Worm (Caenorhabditis elegans) whole organism, young adult: ENCODE results near the gene ZK617.26.

ENCODE experiments used
- B0261.1 ChIP-seq: sonication (generic microtip); optimal IDR thresholded peaks from 2 replicates; lab custom pipeline; 2016; ENCODE audit warnings: mild to moderate bottlenecking, missing genetic modification characterization, moderate library complexity, missing compliant biosample characterization
- B0336.3 ChIP-seq: fragments of 200-800 bp; sonication (Bioruptor generic); IDR thresholded peaks from 2 replicates; pipeline ENCODE4 v1.3.6; 2022; ENCODE audit warnings: missing genetic modification characterization, missing compliant biosample characterization
- F33H1.4 ChIP-seq: fragments of 200-800 bp; sonication (Bioruptor generic); IDR thresholded peaks from 2 replicates; pipeline ENCODE4 v1.3.6; 2022; ENCODE audit warnings: missing genetic modification reagents, missing genetic modification characterization, missing compliant biosample characterization
- F49E8.2 ChIP-seq: sonication (generic microtip); optimal IDR thresholded peaks from 3 replicates; lab custom pipeline; 2017; ENCODE audit warnings: missing genetic modification characterization, mild to moderate bottlenecking, missing compliant biosample characterization, antibody characterized with exemption, moderate library complexity; ENCODE audit not compliant: insufficient read depth
- F52B5.7 ChIP-seq: sonication (generic microtip); optimal IDR thresholded peaks from 2 replicates; lab custom pipeline; 2016; ENCODE audit warnings: mild to moderate bottlenecking, missing genetic modification characterization, missing compliant biosample characterization
- K11D2.4 ChIP-seq: fragments of 200-800 bp; sonication (Bioruptor generic); IDR thresholded peaks from 2 replicates; pipeline ENCODE4 v1.3.6; 2022; ENCODE audit warnings: missing genetic modification reagents, missing genetic modification characterization, missing compliant biosample characterization
- K12H6.12 ChIP-seq: fragments of 200-800 bp; sonication (Bioruptor generic); optimal IDR thresholded peaks from 2 replicates; lab custom pipeline; 2018; ENCODE audit warnings: mild to moderate bottlenecking, missing genetic modification characterization, missing compliant biosample characterization
- T26A5.8 ChIP-seq: sonication (generic microtip); optimal IDR thresholded peaks from 2 replicates; lab custom pipeline; 2016; ENCODE audit warnings: missing genetic modification characterization, missing compliant biosample characterization
- Y53F4B.3 ChIP-seq: fragments of 200-800 bp; sonication (Bioruptor generic); IDR thresholded peaks from 2 replicates; pipeline ENCODE4 v1.3.6; 2022; ENCODE audit warnings: missing genetic modification reagents, missing genetic modification characterization, missing compliant biosample characterization
- attf-3 ChIP-seq: fragments of 200-800 bp; sonication (Bioruptor generic); conservative IDR thresholded peaks from 2 replicates; pipeline ENCODE4 v1.3.6; 2022; ENCODE audit warnings: missing genetic modification reagents, missing genetic modification characterization, missing compliant biosample characterization
- attf-5 ChIP-seq: fragments of 200-800 bp; sonication (Bioruptor generic); optimal IDR thresholded peaks from 2 replicates; lab custom pipeline; 2018; ENCODE audit warnings: mild to moderate bottlenecking, missing genetic modification characterization, missing compliant biosample characterization
- cebp-2 ChIP-seq: fragments of 200-800 bp; sonication (Bioruptor generic); IDR thresholded peaks from 2 replicates; pipeline ENCODE4 v1.3.6; 2022; ENCODE audit warnings: missing genetic modification characterization, missing compliant biosample characterization
- ceh-91 ChIP-seq: fragments of 200-800 bp; sonication (Bioruptor generic); IDR thresholded peaks from 2 replicates; pipeline ENCODE4 v1.3.6; 2022; ENCODE audit warnings: missing genetic modification reagents, missing genetic modification characterization, missing compliant biosample characterization
- dox-1 ChIP-seq: fragments of 200-800 bp; sonication (Bioruptor generic); IDR thresholded peaks from 2 replicates; pipeline ENCODE4 v1.3.6; 2022; ENCODE audit warnings: missing genetic modification reagents, missing genetic modification characterization, missing compliant biosample characterization
- dpl-1 ChIP-seq: fragments of 150-350 bp; optimal IDR thresholded peaks from 2 replicates; lab custom pipeline; 2014; ENCODE audit warnings: missing biosample characterization, missing genetic modification reagents, missing genetic modification characterization
- efl-1 ChIP-seq: fragments of 150-350 bp; optimal IDR thresholded peaks from 2 replicates; lab custom pipeline; 2014; ENCODE audit warnings: missing biosample characterization, missing genetic modification reagents, missing genetic modification characterization
- egl-18 ChIP-seq: fragments of 200-800 bp; sonication (Bioruptor generic); IDR thresholded peaks from 2 replicates; pipeline ENCODE4 v1.3.6; 2022; ENCODE audit warnings: missing genetic modification reagents, missing genetic modification characterization, missing compliant biosample characterization
- ekl-4 ChIP-seq: fragments of 200-800 bp; sonication (Bioruptor generic); IDR thresholded peaks from 2 replicates; pipeline ENCODE4 v1.3.6; 2022; ENCODE audit warnings: missing genetic modification reagents, missing genetic modification characterization, missing compliant biosample characterization
- gei-17 ChIP-seq: fragments of 200-800 bp; sonication (Bioruptor generic); optimal IDR thresholded peaks from 2 replicates; lab custom pipeline; 2018; ENCODE audit warnings: mild to moderate bottlenecking, missing genetic modification characterization, missing compliant biosample characterization
- hmg-1.2 ChIP-seq: fragments of 200-800 bp; sonication (Bioruptor generic); IDR thresholded peaks from 2 replicates; pipeline ENCODE4 v1.3.6; 2022; ENCODE audit warnings: missing genetic modification reagents, missing genetic modification characterization, missing compliant biosample characterization
- lin-26 ChIP-seq: fragments of 200-800 bp; sonication (Bioruptor generic); IDR thresholded peaks from 2 replicates; pipeline ENCODE4 v1.3.6; 2022; ENCODE audit warnings: missing genetic modification reagents, missing genetic modification characterization, missing compliant biosample characterization
- lsl-1 ChIP-seq: fragments of 200-800 bp; sonication (Bioruptor generic); optimal IDR thresholded peaks from 2 replicates; lab custom pipeline; 2018; ENCODE audit warnings: mild to moderate bottlenecking, missing genetic modification characterization, moderate library complexity, missing compliant biosample characterization
- madf-6 ChIP-seq: fragments of 200-800 bp; sonication (Bioruptor generic); IDR thresholded peaks from 2 replicates; pipeline ENCODE4 v1.3.6; 2022; ENCODE audit warnings: missing genetic modification reagents, missing genetic modification characterization, missing compliant biosample characterization
- madf-8 ChIP-seq: fragments of 200-800 bp; sonication (Bioruptor generic); conservative IDR thresholded peaks from 2 replicates; pipeline ENCODE4 v1.3.6; 2022; ENCODE audit warnings: missing genetic modification reagents, missing genetic modification characterization, missing compliant biosample characterization
- mxl-1 ChIP-seq: sonication (generic microtip); optimal IDR thresholded peaks from 2 replicates; lab custom pipeline; 2016; ENCODE audit warnings: missing genetic modification characterization, missing compliant biosample characterization
- nhr-120 ChIP-seq: fragments of 200-800 bp; sonication (Bioruptor generic); IDR thresholded peaks from 2 replicates; pipeline ENCODE4 v1.3.6; 2022; ENCODE audit warnings: missing genetic modification characterization, missing compliant biosample characterization
- pha-4 ChIP-seq: fragments of 150-350 bp; sonication (generic microtip); optimal IDR thresholded peaks from 2 replicates; lab custom pipeline; 2014; ENCODE audit warnings: missing biosample characterization, missing genetic modification reagents, missing genetic modification characterization
- rcor-1 ChIP-seq: fragments of 200-800 bp; sonication (Bioruptor generic); IDR thresholded peaks from 2 replicates; pipeline ENCODE4 v1.3.6; 2022; ENCODE audit warnings: missing genetic modification reagents, missing genetic modification characterization, missing compliant biosample characterization
- snpc-1.1 ChIP-seq: sonication (generic microtip); optimal IDR thresholded peaks from 2 replicates; lab custom pipeline; 2017; ENCODE audit warnings: missing genetic modification characterization, mild to moderate bottlenecking, missing compliant biosample characterization, antibody characterized with exemption, moderate library complexity, missing genotype, missing genetic modification reagents; ENCODE audit not compliant: insufficient read depth
- snpc-1.3 ChIP-seq: sonication (generic microtip); optimal IDR thresholded peaks from 2 replicates; lab custom pipeline; 2017; ENCODE audit warnings: missing genetic modification characterization, mild to moderate bottlenecking, missing compliant biosample characterization, antibody characterized with exemption, moderate library complexity, missing genotype, missing genetic modification reagents; ENCODE audit not compliant: insufficient read depth
- unc-62 ChIP-seq: fragments of 150-350 bp; optimal IDR thresholded peaks from 2 replicates; lab custom pipeline; 2014; ENCODE audit warnings: missing biosample characterization, missing genetic modification reagents, missing genetic modification characterization
- xnd-1 ChIP-seq: sonication (generic microtip); optimal IDR thresholded peaks from 2 replicates; lab custom pipeline; 2016; ENCODE audit warnings: missing genotype, missing genetic modification reagents, missing genetic modification characterization, missing compliant biosample characterization
- ztf-18 ChIP-seq: sonication (generic microtip); optimal IDR thresholded peaks from 2 replicates; lab custom pipeline; 2016; ENCODE audit warnings: missing genotype, mild to moderate bottlenecking, missing genetic modification characterization, missing compliant biosample characterization

The ZK617.26 gene

DNA sequence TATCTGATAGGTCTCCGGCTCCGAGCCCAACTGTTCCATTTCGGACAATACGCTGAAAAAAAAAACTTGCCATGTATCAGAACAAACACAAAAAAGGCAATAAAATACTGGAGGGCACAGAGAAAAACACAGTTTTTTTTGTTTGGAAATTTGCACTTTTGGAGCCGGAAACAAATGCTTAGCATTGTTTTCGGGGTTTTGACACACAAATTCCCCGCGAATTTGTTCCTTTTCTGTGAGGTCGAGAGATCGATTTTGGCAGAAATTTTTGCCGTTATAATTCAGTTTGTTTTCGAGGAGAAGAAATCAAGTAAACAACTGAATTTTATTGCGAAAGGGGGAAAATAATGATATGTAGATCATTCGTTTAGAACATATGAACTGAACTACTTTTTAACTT, 45.8 kb upstream of the ZK617.26 start, which contains the start of gene K08E4.2 (continued):
- TF ChIP-seq lin-26 (GFP tag; lab: Robert Waterston, UW) = no peak
- TF ChIP-seq cebp-2 (GFP tag; lab: Robert Waterston, UW) = no peak
- no peak for TF ChIP-seq K11D2.4
- peak; percentile 58 for TF ChIP-seq efl-1 (GFP tag; lab: Kevin White, UChicago)
- TF ChIP-seq attf-5 (GFP tag; lab: Kevin White, UChicago) = no peak

DNA sequence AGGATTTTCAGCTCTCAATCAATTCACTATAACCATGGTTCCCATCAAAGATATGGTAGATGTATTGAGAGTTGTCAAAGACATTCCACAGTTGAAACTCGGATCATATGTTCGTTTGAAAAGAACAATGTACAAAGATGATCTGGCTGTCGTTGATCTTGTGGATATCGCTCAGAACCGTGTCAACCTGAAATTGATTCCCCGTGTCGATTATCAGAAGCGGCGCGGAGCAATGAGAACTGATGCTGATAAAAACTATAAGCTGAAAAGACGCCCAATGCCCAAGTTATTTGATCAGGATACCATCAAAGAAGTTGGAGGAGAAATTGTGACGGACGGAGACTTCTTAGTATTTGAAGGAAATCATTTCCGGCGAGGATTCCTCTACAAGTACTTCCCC, 41.7 kb upstream of the ZK617.26 start:
- no peak for TF ChIP-seq B0261.1 (tag; lab: Kevin White, UChicago)
- TF ChIP-seq gei-17 (GFP tag; lab: Kevin White, UChicago) = no peak
- no peak for TF ChIP-seq pha-4
- TF ChIP-seq F52B5.7 = no peak
- TF ChIP-seq Y53F4B.3 = no peak
- TF ChIP-seq dox-1 (GFP tag; lab: Robert Waterston, UW) = no peak
- no peak for TF ChIP-seq rcor-1
- TF ChIP-seq mxl-1 (tag; lab: Kevin White, UChicago) = no peak
- TF ChIP-seq snpc-1.1 (tag; lab: Kevin White, UChicago) = no peak
- TF ChIP-seq hmg-1.2 = no peak
- no peak for TF ChIP-seq K12H6.12 (tag; lab: Kevin White, UChicago)
- no peak for TF ChIP-seq F49E8.2 (tag; lab: Kevin White, UChicago)
- TF ChIP-seq madf-8 (GFP tag; lab: Robert Waterston, UW) = no peak
- TF ChIP-seq ztf-18 (tag; lab: Kevin White, UChicago) = no peak
- no peak for TF ChIP-seq unc-62
- TF ChIP-seq ekl-4 = no peak
- no peak for TF ChIP-seq attf-3 (GFP tag; lab: Robert Waterston, UW)
- no peak for TF ChIP-seq T26A5.8 (tag; lab: Kevin White, UChicago)
- TF ChIP-seq nhr-120 = no peak

DNA sequence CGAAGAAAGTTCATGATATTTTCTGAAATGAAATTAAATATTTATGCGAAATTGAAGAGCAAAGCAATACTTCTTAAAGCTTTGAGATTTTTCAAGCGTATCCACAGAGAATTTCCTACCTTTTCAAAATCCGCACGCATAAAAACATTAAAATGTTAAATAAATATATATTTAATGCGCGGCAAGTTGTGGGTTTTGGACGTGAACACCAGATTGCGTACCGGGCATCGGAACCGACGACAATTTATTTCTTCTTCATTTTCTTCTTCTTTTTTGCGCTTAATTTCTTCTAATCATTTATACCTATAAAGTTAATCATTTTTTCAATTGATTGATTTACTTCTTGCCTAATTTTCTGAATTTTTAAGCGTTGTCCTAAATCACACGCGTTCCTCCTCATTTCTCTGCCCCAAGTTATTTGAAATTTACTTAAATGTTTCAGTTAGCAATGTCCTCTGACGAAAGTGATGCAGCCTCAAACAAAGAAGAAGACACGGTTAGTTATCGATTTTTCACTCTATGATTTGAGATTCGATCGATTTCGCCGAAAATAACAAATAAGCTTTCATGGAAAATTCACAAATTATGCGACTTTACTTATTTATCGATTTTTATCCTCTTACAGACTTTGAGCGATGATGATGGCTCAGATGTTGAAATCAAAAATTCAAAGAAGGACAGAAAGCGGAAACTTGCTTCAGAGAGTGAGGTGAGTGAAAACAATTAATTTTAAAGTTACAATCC, 40.5 kb upstream of the ZK617.26 start, which contains the start of the genes bre-5 and spt-5:
bre-5 (minus strand) TSS at position 167 of the 744 bp plus-strand sequence.
spt-5 (plus strand) TSS at position 443 of the 744 bp plus-strand sequence.
- TF ChIP-seq hmg-1.2 (no peak), B0336.3 (GFP tag; lab: Robert Waterston, UW) (no peak), dpl-1 (GFP tag; lab: Kevin White, UChicago) (peak; percentile 10), madf-6 (GFP tag; lab: Robert Waterston, UW) (peak; percentile 37; the same call in 1 of the 2 replicates)

DNA sequence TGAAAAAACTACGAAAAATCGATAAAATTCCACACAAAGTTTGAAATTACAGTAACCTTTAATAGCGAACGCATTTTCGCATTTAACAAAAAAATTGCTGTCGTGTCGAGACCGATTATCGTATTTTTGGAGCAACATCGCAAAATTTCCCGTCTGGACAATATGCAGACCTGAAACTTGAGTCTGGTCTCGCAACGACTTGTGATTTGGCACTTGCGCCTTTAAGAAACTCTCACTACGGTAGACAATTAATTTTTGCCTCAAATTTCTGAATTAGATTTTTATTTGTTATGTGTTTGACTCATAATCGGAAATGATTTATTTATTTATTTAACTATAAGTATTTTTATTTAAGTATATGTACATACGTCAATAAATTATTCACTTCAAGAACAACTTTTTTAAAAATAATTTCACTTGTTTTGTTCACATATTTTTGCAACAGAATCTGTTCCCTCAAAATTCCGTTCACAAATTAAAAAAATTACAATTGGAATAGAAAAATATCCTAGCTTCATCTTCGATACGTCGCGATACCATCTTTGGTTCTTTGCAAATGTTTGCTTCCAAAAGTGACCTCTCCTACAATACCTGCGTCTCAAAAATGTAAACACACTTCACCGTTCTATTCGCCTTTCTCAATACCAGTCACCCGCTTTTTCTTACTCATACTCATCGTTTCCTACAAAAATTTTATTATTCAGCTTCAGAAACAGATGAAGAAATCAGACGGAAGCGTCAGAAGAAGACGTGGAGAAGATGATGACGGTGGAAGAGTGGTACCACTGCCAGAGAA, 37.0 kb upstream of the ZK617.26 start, which contains the start of gene T12G3.4:
T12G3.4 (plus strand) TSS at position 705 of the 796 bp plus-strand sequence.
- TF ChIP-seq F33H1.4 (GFP tag; lab: Robert Waterston, UW) (peak; percentile 72), madf-6 (GFP tag; lab: Robert Waterston, UW) (peak; percentile 88), ceh-91 (GFP tag; lab: Robert Waterston, UW) (peak; percentile 64; the same call in 1 of the 2 replicates), F49E8.2 (tag; lab: Kevin White, UChicago) (no peak), snpc-1.3 (tag; lab: Kevin White, UChicago) (no peak), lsl-1 (peak; percentile 58), egl-18 (no peak), xnd-1 (peak; percentile 57), madf-8 (GFP tag; lab: Robert Waterston, UW) (peak; percentile 86)
